Fruit fly (Drosophila melanogaster) whole organism, embryonic: ENCODE measurements around the gene CG6055.

ENCODE experiments used
- Aef1 ChIP-seq: fragments of 200-800 bp; sonication (Bioruptor generic); IDR thresholded peaks from 3 replicates; pipeline ENCODE4 v1.3.6; 2022; ENCODE audit warnings: missing biosample characterization, missing genetic modification characterization
- B-H2 ChIP-seq: fragments of 200-800 bp; sonication (Bioruptor generic); optimal IDR thresholded peaks from 2 replicates; lab custom pipeline; 2018; ENCODE audit warnings: missing biosample characterization, mild to moderate bottlenecking, missing genetic modification characterization
- BtbVII ChIP-seq: fragments of 200-800 bp; sonication (Bioruptor generic); optimal IDR thresholded peaks from 3 replicates; lab custom pipeline; 2017; ENCODE audit warnings: missing biosample characterization, mild to moderate bottlenecking, missing genetic modification characterization
- Bteb2 ChIP-seq: fragments of 200-800 bp; sonication (Bioruptor generic); optimal IDR thresholded peaks from 2 replicates; lab custom pipeline; 2016; ENCODE audit warnings: missing biosample characterization, missing genetic modification characterization
- CG10321 ChIP-seq: fragments of 200-800 bp; sonication (Bioruptor generic); IDR thresholded peaks from 2 replicates; pipeline ENCODE4 v1.3.6; 2022; ENCODE audit warnings: missing biosample characterization, missing genetic modification characterization
- CG11696 ChIP-seq: fragments of 200-800 bp; sonication (Bioruptor generic); IDR thresholded peaks from 2 replicates; pipeline ENCODE4 v1.3.6; 2022; ENCODE audit warnings: missing biosample characterization, missing genetic modification characterization
- CG12219 ChIP-seq: fragments of 200-800 bp; sonication (Bioruptor generic); optimal IDR thresholded peaks from 3 replicates; lab custom pipeline; 2018; ENCODE audit warnings: missing biosample characterization, mild to moderate bottlenecking, missing genetic modification characterization
- CG12659 ChIP-seq: fragments of 200-800 bp; sonication (Bioruptor generic); optimal IDR thresholded peaks from 3 replicates; lab custom pipeline; 2017; ENCODE audit warnings: mild to moderate bottlenecking, missing biosample characterization, missing genetic modification reagents, missing genetic modification characterization
- CG14441 ChIP-seq: fragments of 200-800 bp; sonication (Bioruptor generic); IDR thresholded peaks from 2 replicates; pipeline ENCODE4 v1.3.6; 2022; ENCODE audit warnings: missing biosample characterization, missing genetic modification characterization
- CG1647 ChIP-seq: fragments of 200-800 bp; sonication (Bioruptor generic); optimal IDR thresholded peaks from 3 replicates; lab custom pipeline; 2016; ENCODE audit warnings: missing biosample characterization, missing genetic modification characterization
- CG17802 ChIP-seq: fragments of 200-800 bp; sonication (Bioruptor generic); optimal IDR thresholded peaks from 2 replicates; lab custom pipeline; 2018; ENCODE audit warnings: missing biosample characterization, mild to moderate bottlenecking, missing genetic modification characterization, moderate library complexity
- CG18262 ChIP-seq: fragments of 200-800 bp; optimal IDR thresholded peaks from 3 replicates; lab custom pipeline; 2019; ENCODE audit warnings: missing biosample characterization, mild to moderate bottlenecking, missing genetic modification characterization, moderate library complexity
- CG2116 ChIP-seq: fragments of 200-800 bp; sonication (Bioruptor generic); optimal IDR thresholded peaks from 3 replicates; lab custom pipeline; 2018; ENCODE audit warnings: missing biosample characterization, mild to moderate bottlenecking, missing genetic modification characterization
- CG2678 ChIP-seq: fragments of 200-800 bp; sonication (Bioruptor generic); optimal IDR thresholded peaks from 3 replicates; lab custom pipeline; 2019; ENCODE audit warnings: missing biosample characterization, mild to moderate bottlenecking, missing genetic modification characterization, moderate library complexity
- CG3065 ChIP-seq: fragments of 200-800 bp; sonication (Bioruptor generic); optimal IDR thresholded peaks from 2 replicates; lab custom pipeline; 2016; ENCODE audit warnings: missing biosample characterization, missing genetic modification characterization
- CG31388 ChIP-seq: fragments of 200-800 bp; sonication (Bioruptor generic); optimal IDR thresholded peaks from 2 replicates; lab custom pipeline; 2016; ENCODE audit warnings: missing biosample characterization, missing genetic modification characterization
- CG31441 ChIP-seq: fragments of 200-800 bp; sonication (Bioruptor generic); IDR thresholded peaks from 2 replicates; pipeline ENCODE4 v1.3.6; 2022; ENCODE audit warnings: missing biosample characterization, missing genetic modification characterization
- CG3281 ChIP-seq: fragments of 200-800 bp; sonication (Bioruptor generic); optimal IDR thresholded peaks from 3 replicates; lab custom pipeline; 2017; ENCODE audit warnings: missing biosample characterization, mild to moderate bottlenecking, missing genetic modification characterization
- CG3407 ChIP-seq: fragments of 200-800 bp; sonication (Bioruptor generic); optimal IDR thresholded peaks from 2 replicates; lab custom pipeline; 2018; ENCODE audit warnings: missing biosample characterization, mild to moderate bottlenecking, missing genetic modification characterization
- CG6175 ChIP-seq: fragments of 200-800 bp; sonication (Bioruptor generic); IDR thresholded peaks from 3 replicates; pipeline ENCODE4 v1.3.6; 2022; ENCODE audit warnings: missing biosample characterization, missing genetic modification characterization
- CG6813 ChIP-seq: fragments of 200-800 bp; sonication (Bioruptor generic); optimal IDR thresholded peaks from 2 replicates; lab custom pipeline; 2017; ENCODE audit warnings: missing biosample characterization, missing genetic modification characterization, mild to moderate bottlenecking, moderate library complexity, missing genetic modification reagents
- CG7786 ChIP-seq: fragments of 200-800 bp; sonication (Bioruptor generic); optimal IDR thresholded peaks from 2 replicates; lab custom pipeline; 2016; ENCODE audit warnings: missing biosample characterization, missing genetic modification characterization
- CrebB ChIP-seq: fragments of 200-800 bp; sonication (Bioruptor generic); optimal IDR thresholded peaks from 3 replicates; lab custom pipeline; 2018; ENCODE audit warnings: missing biosample characterization, mild to moderate bottlenecking, missing genetic modification characterization
- D19B ChIP-seq: fragments of 200-800 bp; sonication (Bioruptor generic); optimal IDR thresholded peaks from 2 replicates; lab custom pipeline; 2017; ENCODE audit warnings: missing biosample characterization, mild to moderate bottlenecking, missing genetic modification characterization
- Deaf1 ChIP-seq: fragments of 200-800 bp; optimal IDR thresholded peaks from 3 replicates; lab custom pipeline; 2019; ENCODE audit warnings: missing biosample characterization, mild to moderate bottlenecking, missing genetic modification characterization, moderate library complexity
- Gug ChIP-seq: fragments of 200-800 bp; sonication (Bioruptor generic); IDR thresholded peaks from 4 replicates; pipeline ENCODE4 v1.3.6; 2022; ENCODE audit warnings: missing biosample characterization, missing genetic modification characterization
- Hmr ChIP-seq: fragments of 200-800 bp; sonication (Bioruptor generic); optimal IDR thresholded peaks from 3 replicates; lab custom pipeline; 2017; ENCODE audit warnings: mild to moderate bottlenecking, missing biosample characterization, missing genetic modification reagents, missing genetic modification characterization
- Hr39 ChIP-seq: fragments of >200 bp; optimal IDR thresholded peaks from 2 replicates; lab custom pipeline; 2017
- Hr78 ChIP-seq, 2 experiments: fragments of 200-800 bp in 1 of 2; fragments of >200 bp in 1 of 2; sonication (Bioruptor generic) in 1 of 2; optimal IDR thresholded peaks; 2 replicates each; lab custom pipeline; 2017 to 2019; ENCODE audit warnings: missing biosample characterization in 2 of 2, missing genetic modification characterization in 2 of 2, mild to moderate bottlenecking in 1 of 2, moderate library complexity in 1 of 2
- Optix ChIP-seq: fragments of 200-800 bp; sonication (Bioruptor generic); IDR thresholded peaks from 3 replicates; pipeline ENCODE4 v1.3.6; 2022; ENCODE audit warnings: missing biosample characterization, missing genetic modification characterization
- Rx ChIP-seq: fragments of 200-800 bp; sonication (Bioruptor generic); IDR thresholded peaks from 2 replicates; pipeline ENCODE4 v1.3.6; 2022; ENCODE audit warnings: missing biosample characterization, missing genetic modification characterization
- Scr ChIP-seq: fragments of 200-800 bp; sonication (Bioruptor generic); IDR thresholded peaks from 2 replicates; pipeline ENCODE4 v1.3.6; 2022; ENCODE audit warnings: missing biosample characterization, missing genetic modification characterization; ENCODE audit not compliant: partially characterized antibody
- TFAM ChIP-seq: fragments of 200-800 bp; sonication (Bioruptor generic); optimal IDR thresholded peaks from 2 replicates; lab custom pipeline; 2017; ENCODE audit warnings: missing biosample characterization, missing genetic modification characterization, inconsistent platforms
- YL-1 ChIP-seq: fragments of 200-800 bp; sonication (Bioruptor generic); optimal IDR thresholded peaks from 3 replicates; lab custom pipeline; 2017; ENCODE audit warnings: missing biosample characterization, mild to moderate bottlenecking, missing genetic modification characterization
- bab2 ChIP-seq: fragments of 200-800 bp; sonication (Bioruptor generic); optimal IDR thresholded peaks from 2 replicates; lab custom pipeline; 2016; ENCODE audit warnings: missing biosample characterization, missing genetic modification characterization
- bcd ChIP-seq: fragments of 200-800 bp; sonication (Bioruptor generic); optimal IDR thresholded peaks from 2 replicates; lab custom pipeline; 2017; ENCODE audit warnings: missing biosample characterization, mild to moderate bottlenecking, missing genetic modification characterization
- ind ChIP-seq: fragments of 200-800 bp; sonication (Bioruptor generic); optimal IDR thresholded peaks from 3 replicates; lab custom pipeline; 2016; ENCODE audit warnings: missing biosample characterization, missing genetic modification characterization
- jigr1 ChIP-seq: fragments of 200-800 bp; sonication (Bioruptor generic); IDR thresholded peaks from 3 replicates; pipeline ENCODE4 v1.3.6; 2022; ENCODE audit warnings: missing biosample characterization, missing genetic modification characterization
- jing ChIP-seq: fragments of 200-800 bp; sonication (Bioruptor generic); optimal IDR thresholded peaks from 2 replicates; lab custom pipeline; 2018; ENCODE audit warnings: missing biosample characterization, mild to moderate bottlenecking, missing genetic modification characterization
- lmd ChIP-seq: fragments of 200-800 bp; sonication (Bioruptor generic); IDR thresholded peaks from 2 replicates; pipeline ENCODE4 v1.3.6; 2022; ENCODE audit warnings: missing biosample characterization, missing genetic modification characterization
- mld ChIP-seq: fragments of 200-800 bp; sonication (Bioruptor generic); IDR thresholded peaks from 3 replicates; pipeline ENCODE4 v1.3.6; 2022; ENCODE audit warnings: missing biosample characterization, missing genetic modification characterization; ENCODE audit not compliant: partially characterized antibody
- nom ChIP-seq: fragments of 200-800 bp; sonication (Bioruptor generic); optimal IDR thresholded peaks from 2 replicates; lab custom pipeline; 2017; ENCODE audit warnings: missing biosample characterization, missing genetic modification characterization, mild to moderate bottlenecking, moderate library complexity, missing genetic modification reagents
- repo ChIP-seq: fragments of 200-800 bp; sonication (Bioruptor generic); optimal IDR thresholded peaks from 2 replicates; lab custom pipeline; 2016; ENCODE audit warnings: missing biosample characterization, missing genetic modification characterization
- sc ChIP-seq, 3 experiments: fragments of >200 bp in 2 of 3; fragments of 200-800 bp in 1 of 3; sonication (Bioruptor generic) in 1 of 3; optimal IDR thresholded peaks; 2 replicates in 2 of 3; 3 replicates in 1 of 3; lab custom pipeline; 2017; ENCODE audit warnings: mild to moderate bottlenecking in 1 of 3, missing biosample characterization in 1 of 3, missing genetic modification characterization in 1 of 3, missing genetic modification reagents in 1 of 3
- shn ChIP-seq: fragments of 200-800 bp; sonication (Bioruptor generic); optimal IDR thresholded peaks from 3 replicates; lab custom pipeline; 2016; ENCODE audit warnings: missing biosample characterization, missing genetic modification characterization
- stwl ChIP-seq: fragments of 200-800 bp; sonication (Bioruptor generic); optimal IDR thresholded peaks from 3 replicates; lab custom pipeline; 2018; ENCODE audit warnings: missing biosample characterization, mild to moderate bottlenecking, missing genetic modification characterization, moderate library complexity
- toy ChIP-seq: fragments of 200-800 bp; sonication (Bioruptor generic); IDR thresholded peaks from 2 replicates; pipeline ENCODE4 v1.3.6; 2022; ENCODE audit warnings: missing biosample characterization, missing genetic modification characterization
- wor ChIP-seq: fragments of 200-800 bp; sonication (Bioruptor generic); IDR thresholded peaks from 2 replicates; pipeline ENCODE4 v1.3.6; 2022; ENCODE audit warnings: missing biosample characterization, missing genetic modification characterization
- zf30C ChIP-seq: fragments of 200-800 bp; sonication (Bioruptor generic); optimal IDR thresholded peaks from 3 replicates; lab custom pipeline; 2018; ENCODE audit warnings: missing biosample characterization, mild to moderate bottlenecking, missing genetic modification characterization
- zfh1 ChIP-seq: fragments of 200-800 bp; sonication (Bioruptor generic); IDR thresholded peaks from 3 replicates; pipeline ENCODE4 v1.3.6; 2022; ENCODE audit warnings: missing biosample characterization, missing genetic modification characterization

CG6055 gene

DNA sequence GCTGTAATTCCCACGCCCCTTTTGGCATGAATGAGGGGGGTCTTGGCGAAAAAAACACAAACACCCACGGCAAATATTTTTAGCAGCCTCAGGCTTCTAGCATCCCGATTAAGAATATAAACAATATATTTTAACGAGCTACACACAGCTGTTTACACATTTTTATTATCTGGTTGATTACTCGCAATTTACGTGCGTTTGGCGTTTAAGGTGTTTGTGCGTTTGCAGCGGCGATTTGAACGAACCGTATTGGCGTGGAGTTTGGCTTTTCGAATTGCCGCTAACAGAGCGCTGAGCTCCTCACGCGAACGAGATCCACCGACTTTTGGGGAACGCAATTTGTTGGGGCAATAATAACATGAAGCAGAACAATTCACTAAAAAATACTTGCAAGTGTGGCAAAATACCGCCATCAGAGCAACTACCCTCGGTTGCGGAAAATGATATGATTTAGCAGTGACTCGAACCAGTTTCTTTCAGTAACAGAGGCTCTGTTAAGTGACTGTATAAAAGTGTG lies 29.7 kb downstream of the CG6055 start, which contains the start of gene Ziz (continued):
- TF ChIP-seq Hr78 (GFP tag; optimal IDR thresholded peaks at IDR 0.05; lab: Kevin White, UChicago) = no peak
- no peak for TF ChIP-seq Hr39 (lab: Kevin White, UChicago)
- TF ChIP-seq B-H2 (GFP tag; lab: Kevin White, UChicago) = peak; percentile 72
- no peak for TF ChIP-seq CG10321
- TF ChIP-seq TFAM (GFP tag; lab: Kevin White, UChicago) = no peak
- no peak for TF ChIP-seq mld (GFP tag; lab: Robert Waterston, UW)
- TF ChIP-seq Hmr (GFP tag; lab: Kevin White, UChicago) = peak; percentile 87
- no peak for TF ChIP-seq wor (GFP tag; lab: Robert Waterston, UW)
- peak; percentile 10 for TF ChIP-seq CG6813 (GFP tag; lab: Kevin White, UChicago)
- peak; percentile 14 for TF ChIP-seq bcd
- TF ChIP-seq Aef1 (GFP tag; lab: Robert Waterston, UW) = no peak
- TF ChIP-seq jigr1 (GFP tag; lab: Robert Waterston, UW) = no peak
- TF ChIP-seq CG6175 = no peak
- TF ChIP-seq lmd (GFP tag; lab: Robert Waterston, UW) = peak; percentile 13; the same call in 1 of the 2 replicates
- no peak for TF ChIP-seq sc (optimal IDR thresholded peaks at IDR 0.05; lab: Kevin White, UChicago)
- no peak for TF ChIP-seq sc (GFP tag; optimal IDR thresholded peaks at IDR 0.05; lab: Kevin White, UChicago)
- no peak for TF ChIP-seq CG31388
- 0 out of 2 replicates have a peak, but pooled peaks have one; percentile 51 for TF ChIP-seq CG11696
- TF ChIP-seq CG12219 (GFP tag; lab: Kevin White, UChicago) = no peak
- TF ChIP-seq Gug = 0 out of 4 replicates have a peak, but pooled peaks have one; percentile 22
- no peak for TF ChIP-seq ind
- peak; percentile 39 for TF ChIP-seq nom
- TF ChIP-seq CG18262 (tag; lab: Kevin White, UChicago) = peak; percentile 11
- peak; percentile 16; the same call in 1 of the 2 replicates for TF ChIP-seq CG14441 (GFP tag; lab: Robert Waterston, UW)
- TF ChIP-seq zf30C (GFP tag; lab: Kevin White, UChicago) = no peak
- peak; percentile 36; the same call in 1 of the 2 replicates for TF ChIP-seq CG31441
- TF ChIP-seq jing = no peak
- TF ChIP-seq CG2678 (tag; lab: Kevin White, UChicago) = peak; percentile 58
- no peak for TF ChIP-seq CG3065 (GFP tag; lab: Kevin White, UChicago)
- no peak for TF ChIP-seq Optix
- TF ChIP-seq Scr (GFP tag; lab: Robert Waterston, UW) = peak; percentile 38; the same call in 1 of the 2 replicates
- TF ChIP-seq shn (GFP tag; lab: Kevin White, UChicago) = no peak
- no peak for TF ChIP-seq CG3407
- TF ChIP-seq repo (GFP tag; lab: Kevin White, UChicago) = peak; percentile 57
- no peak for TF ChIP-seq CG7786
- peak; percentile 83 for TF ChIP-seq CG12659 (GFP tag; lab: Kevin White, UChicago)
- peak; percentile 3 for TF ChIP-seq bab2
- no peak for TF ChIP-seq D19B (GFP tag; lab: Kevin White, UChicago)
- no peak for TF ChIP-seq BtbVII (GFP tag; lab: Kevin White, UChicago)
- TF ChIP-seq Bteb2 (GFP tag; lab: Kevin White, UChicago) = peak; percentile 5
- peak; percentile 80 for TF ChIP-seq stwl (tag; lab: Kevin White, UChicago)
- TF ChIP-seq zfh1 (GFP tag; lab: Robert Waterston, UW) = peak; percentile 63
- TF ChIP-seq CG1647 (GFP tag; lab: Kevin White, UChicago) = no peak
- TF ChIP-seq CG17802 (tag; lab: Kevin White, UChicago) = no peak
- TF ChIP-seq YL-1 = peak; percentile 20
- peak; percentile 34 for TF ChIP-seq CrebB (tag; lab: Kevin White, UChicago)
- TF ChIP-seq Rx (GFP tag; lab: Robert Waterston, UW) = no peak
- TF ChIP-seq CG3281 = peak; percentile 51
- no peak for TF ChIP-seq Deaf1
- peak; percentile 28 for TF ChIP-seq CG2116 (GFP tag; lab: Kevin White, UChicago)
- no peak for TF ChIP-seq toy (GFP tag; lab: Robert Waterston, UW)
